Worm (Caenorhabditis elegans): ENCODE measurements around the gene F44E2.6.

F44E2.6 gene

ce11 chrIII:8887184-8887801 is 42.3 kb upstream of the F44E2.6 start, which contains the start of gene famh-136 (continued):
- peak; percentile 38 for TF ChIP-seq spr-3 (GFP tag; optimal IDR thresholded peaks at IDR 0.05)
- no peak for TF ChIP-seq lin-1 (GFP tag; IDR thresholded peaks at IDR 0.05)
- peak; percentile 79 for TF ChIP-seq hmg-1.1 (GFP tag; IDR thresholded peaks at IDR 0.05)
- peak; percentile 56 for TF ChIP-seq php-3 (GFP tag; IDR thresholded peaks at IDR 0.05)
- TF ChIP-seq lim-7 (GFP tag; IDR thresholded peaks at IDR 0.05), result no peak
- TF ChIP-seq snpc-4 (tag; optimal IDR thresholded peaks at IDR 0.05), result no peak
- TF ChIP-seq fos-1 (tag; optimal IDR thresholded peaks at IDR 0.05), result peak; percentile 35
- TF ChIP-seq lin-29 (GFP tag; IDR thresholded peaks at IDR 0.05), result no peak
- TF ChIP-seq unc-39 (tag; optimal IDR thresholded peaks at IDR 0.05), result no peak
- peak; percentile 27 to 95 for TF ChIP-seq lsy-2 (tag; optimal IDR thresholded peaks at IDR 0.05)
- TF ChIP-seq cey-2 (tag; optimal IDR thresholded peaks at IDR 0.05; ENCODE audit: borderline replicate concordance, insufficient read depth), result no peak
- no peak for TF ChIP-seq madf-5 (GFP tag; IDR thresholded peaks at IDR 0.05)
- no peak for TF ChIP-seq zip-11 (GFP tag; IDR thresholded peaks at IDR 0.05)
- no peak for TF ChIP-seq ama-1 (optimal IDR thresholded peaks at IDR 0.05)
- no peak for TF ChIP-seq F44E2.7 (GFP tag; IDR thresholded peaks at IDR 0.05)
- TF ChIP-seq hif-1 (tag; optimal IDR thresholded peaks at IDR 0.05), result peak in 1 of 2 experiments; percentile 73
- TF ChIP-seq daf-12 (tag; optimal IDR thresholded peaks at IDR 0.05), result no peak
- peak; percentile 79 for TF ChIP-seq nhr-48 (tag; optimal IDR thresholded peaks at IDR 0.05)
- peak; percentile 43 for TF ChIP-seq unc-130 (GFP tag; optimal IDR thresholded peaks at IDR 0.05)
- 0 out of 2 replicates have a peak, but pooled peaks have one; percentile 52 for TF ChIP-seq ceh-20 (GFP tag; IDR thresholded peaks at IDR 0.05)
- peak; percentile 85 for TF ChIP-seq lin-38 (GFP tag; IDR thresholded peaks at IDR 0.05)
- TF ChIP-seq mes-2 (tag; optimal IDR thresholded peaks at IDR 0.05; ENCODE audit: poor library complexity, severe bottlenecking), result peak; percentile 85
- peak; percentile 66; the same call in 1 of the 2 replicates for TF ChIP-seq zfp-3 (GFP tag; conservative IDR thresholded peaks at IDR 0.05)
- TF ChIP-seq nhr-77 (tag; optimal IDR thresholded peaks at IDR 0.05), result peak; percentile 90
- TF ChIP-seq zip-2 (tag; optimal IDR thresholded peaks at IDR 0.05), result peak; percentile 52
- 0 out of 2 replicates have a peak, but pooled peaks have one; percentile 56 for TF ChIP-seq saeg-2 (GFP tag; IDR thresholded peaks at IDR 0.05)
- peak; percentile 82 for TF ChIP-seq nhr-28 (tag; optimal IDR thresholded peaks at IDR 0.05)
- TF ChIP-seq nhr-6 (tag; optimal IDR thresholded peaks at IDR 0.05), result peak; percentile 65
- TF ChIP-seq nhr-25 (tag; optimal IDR thresholded peaks at IDR 0.05; ENCODE audit: borderline replicate concordance, insufficient read depth), result no peak
- no peak for TF ChIP-seq ZK337.2 (GFP tag; IDR thresholded peaks at IDR 0.05)
- peak; percentile 64; the same call in 1 of the 2 replicates for TF ChIP-seq nhr-42 (GFP tag; IDR thresholded peaks at IDR 0.05)
- peak; percentile 64 for TF ChIP-seq ztf-7 (tag; optimal IDR thresholded peaks at IDR 0.05)
- TF ChIP-seq sdz-12 (GFP tag; optimal IDR thresholded peaks at IDR 0.05), result no peak
- no peak for TF ChIP-seq dmd-9 (GFP tag; IDR thresholded peaks at IDR 0.05)
- TF ChIP-seq tag-97 (GFP tag; IDR thresholded peaks at IDR 0.05), result no peak
- peak; percentile 80 for TF ChIP-seq hlh-30 (tag; optimal IDR thresholded peaks at IDR 0.05; ENCODE audit: insufficient read depth)
- TF ChIP-seq T20F7.1 (GFP tag; optimal IDR thresholded peaks at IDR 0.05), result peak; percentile 82
- TF ChIP-seq zag-1 (tag; optimal IDR thresholded peaks at IDR 0.05), result no peak
- peak; percentile 82 for TF ChIP-seq arid-1 (GFP tag; conservative IDR thresholded peaks at IDR 0.05)
- TF ChIP-seq tra-1 (GFP tag; IDR thresholded peaks at IDR 0.05), result peak; percentile 51; the same call in 1 of the 2 replicates
- TF ChIP-seq unc-62 (GFP tag; optimal IDR thresholded peaks at IDR 0.05 in 1 of 2), result peak in 1 of 2 experiments; percentile 99
- no peak for TF ChIP-seq unc-62 (tag; optimal IDR thresholded peaks at IDR 0.05)
- TF ChIP-seq ceh-28 (tag; optimal IDR thresholded peaks at IDR 0.05), result no peak
- TF ChIP-seq F10B5.3 (tag; optimal IDR thresholded peaks at IDR 0.05), result peak; percentile 74
- peak; percentile 85 for TF ChIP-seq dpl-1 (GFP tag; optimal IDR thresholded peaks at IDR 0.05)
- no peak for TF ChIP-seq ztf-11 (tag; optimal IDR thresholded peaks at IDR 0.05)
- TF ChIP-seq nhr-10 (tag; optimal IDR thresholded peaks at IDR 0.05), result no peak
- no peak for TF ChIP-seq ceh-82 (tag; optimal IDR thresholded peaks at IDR 0.05)
- TF ChIP-seq mep-1 (tag; optimal IDR thresholded peaks at IDR 0.05), result peak; percentile 95
- TF ChIP-seq lin-13 (GFP tag; optimal IDR thresholded peaks at IDR 0.05), result peak; percentile 83
- no peak for TF ChIP-seq Y5F2A.4 (GFP tag; optimal IDR thresholded peaks at IDR 0.05)

Data from whole organism, L4 larva.